Worm (Caenorhabditis elegans): ENCODE results near the gene argk-1.

Gene argk-1

DNA sequence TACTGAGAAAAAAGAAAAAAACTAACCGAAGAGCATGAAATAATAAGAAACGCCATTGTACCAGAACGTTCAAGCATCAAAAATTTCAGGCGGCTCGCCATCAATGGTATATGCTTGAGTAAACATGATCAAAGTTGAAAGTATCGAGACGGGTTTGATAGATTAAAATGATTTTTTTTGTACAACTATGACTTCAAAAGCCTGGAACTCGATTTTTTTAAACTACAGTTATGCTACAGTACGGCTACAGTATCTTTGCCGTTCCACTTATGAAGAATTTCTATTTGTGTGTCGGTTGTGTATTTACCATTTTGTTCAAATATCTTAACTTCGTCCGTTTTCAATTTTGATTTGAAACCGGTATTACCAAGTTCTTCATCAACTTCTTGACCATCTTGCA, 51.4 kb downstream of the argk-1 start, which contains the start of gene str-97:
TSS of gene str-97 (minus strand) at position 101 of the 400 bp plus-strand sequence.
- TF ChIP-seq hlh-17 (GFP tag; optimal IDR thresholded peaks at IDR 0.05; ENCODE audit: borderline replicate concordance) (no peak), lin-35 (GFP tag; optimal IDR thresholded peaks at IDR 0.05) (no peak), pqm-1 (tag; optimal IDR thresholded peaks at IDR 0.05) (no peak), lir-3 (tag; optimal IDR thresholded peaks at IDR 0.05; ENCODE audit: poor library complexity) (no peak), lin-13 (GFP tag; optimal IDR thresholded peaks at IDR 0.05) (no peak), snpc-4 (tag; optimal IDR thresholded peaks at IDR 0.05) (no peak), ztf-11 (tag; optimal IDR thresholded peaks at IDR 0.05) (no peak), hpl-2 (GFP tag; optimal IDR thresholded peaks at IDR 0.05) (no peak), elt-3 (tag; optimal IDR thresholded peaks at IDR 0.05) (no peak)

Measured in whole organism, L1 larva.